Worm (Caenorhabditis elegans) whole organism, early embryonic: Measurements from ENCODE around the gene twk-16.

Experiments used
- B0310.2 ChIP-seq: sonication (generic microtip); optimal IDR thresholded peaks from 2 replicates; lab custom pipeline; 2016; ENCODE audit warnings: mild to moderate bottlenecking, missing genetic modification characterization, missing compliant biosample characterization
- ama-1 ChIP-seq: fragments of 150-350 bp; optimal IDR thresholded peaks from 2 replicates; lab custom pipeline; 2014
- ceh-13 ChIP-seq: fragments of 200-800 bp; sonication (Bioruptor generic); optimal IDR thresholded peaks from 2 replicates; lab custom pipeline; 2018; ENCODE audit warnings: mild to moderate bottlenecking, missing genetic modification characterization, missing compliant biosample characterization
- ceh-36 ChIP-seq: sonication (generic microtip); optimal IDR thresholded peaks from 2 replicates; lab custom pipeline; 2016; ENCODE audit warnings: missing genetic modification characterization, inconsistent platforms, missing compliant biosample characterization
- flt-1 ChIP-seq: fragments of 200-800 bp; sonication (Bioruptor generic); IDR thresholded peaks from 2 replicates; pipeline ENCODE4 v1.3.6; 2022; ENCODE audit warnings: missing genetic modification characterization, missing compliant biosample characterization
- hmbx-1 ChIP-seq: sonication (generic microtip); optimal IDR thresholded peaks from 2 replicates; lab custom pipeline; 2016; ENCODE audit warnings: mild to moderate bottlenecking, missing genetic modification characterization, missing compliant biosample characterization
- hnd-1 ChIP-seq: sonication (generic microtip); optimal IDR thresholded peaks from 2 replicates; lab custom pipeline; 2016; ENCODE audit warnings: missing genetic modification characterization, missing compliant biosample characterization
- sea-1 ChIP-seq: fragments of 200-800 bp; sonication (Bioruptor generic); conservative IDR thresholded peaks from 2 replicates; pipeline ENCODE4 v1.3.6; 2022; ENCODE audit warnings: missing genetic modification characterization, missing compliant biosample characterization

DNA sequence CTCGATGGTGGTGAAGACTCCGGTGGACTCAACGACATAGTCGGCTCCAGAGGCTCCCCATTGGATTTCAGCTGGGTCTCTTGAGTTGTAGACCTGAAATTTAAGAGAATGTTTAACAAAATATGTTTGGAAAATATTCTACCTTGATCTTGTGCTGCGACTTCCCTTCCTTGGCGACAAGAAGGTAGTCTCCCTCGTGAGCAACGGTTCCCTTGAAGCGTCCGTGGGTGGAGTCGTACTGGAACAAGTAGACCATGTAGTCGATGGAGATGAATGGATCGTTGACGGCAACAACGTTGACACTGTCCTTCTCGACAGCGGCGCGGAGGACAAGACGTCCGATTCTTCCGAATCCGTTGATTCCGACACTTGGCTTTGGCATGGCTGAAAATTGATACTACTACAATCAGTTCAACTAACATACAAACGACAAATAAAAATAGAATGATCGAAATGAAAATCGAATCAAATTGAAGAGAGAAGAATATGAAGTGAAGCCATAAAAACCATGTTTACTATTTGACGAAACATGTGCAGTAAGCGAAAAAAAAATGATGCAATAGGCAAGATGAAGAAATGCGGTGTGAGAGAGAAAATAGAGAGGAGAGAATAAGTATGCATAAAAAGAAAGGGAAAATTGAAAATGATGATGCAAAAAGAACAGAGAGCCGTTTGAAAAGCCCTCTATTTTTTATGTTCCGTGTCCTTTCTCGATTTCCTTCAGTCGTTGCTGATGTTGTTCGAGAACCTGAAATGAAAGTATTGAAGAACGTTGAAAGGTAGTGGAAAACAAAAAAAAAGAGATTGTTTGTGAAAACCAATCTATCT lies 33.6 kb downstream of the twk-16 start, which contains the start of gene gpd-2:
- no peak for TF ChIP-seq ama-1
- no peak for TF ChIP-seq sea-1
- no peak for TF ChIP-seq hnd-1 (tag; lab: Kevin White, UChicago)
- no peak for TF ChIP-seq ceh-13 (GFP tag; lab: Kevin White, UChicago)
- no peak for TF ChIP-seq ceh-36 (tag; lab: Kevin White, UChicago)
- no peak for TF ChIP-seq B0310.2 (tag; lab: Kevin White, UChicago)
- no peak for TF ChIP-seq flt-1 (GFP tag; lab: Robert Waterston, UW)
- TF ChIP-seq hmbx-1 (tag; lab: Kevin White, UChicago): no peak
